Fruit fly (Drosophila melanogaster): ENCODE data around the gene Spn.
A peak's percentile ranks its signal among the peaks of the same experiment; 100 is the strongest.

Spn gene

dm6 chr3L:2466411-2467015 is 87.6 kb downstream of the Spn start (continued):
- TF ChIP-seq slbo (GFP tag; IDR thresholded peaks at IDR 0.05): peak; percentile 22; the same call in 1 of the 2 replicates
- peak; percentile 68 for TF ChIP-seq unc-4 (GFP tag; IDR thresholded peaks at IDR 0.05; ENCODE audit: partially characterized antibody)
- no peak for TF ChIP-seq Awh (GFP tag; IDR thresholded peaks at IDR 0.05)
- TF ChIP-seq pzg (GFP tag; optimal IDR thresholded peaks at IDR 0.05): peak; percentile 93
- TF ChIP-seq esg (GFP tag; conservative IDR thresholded peaks at IDR 0.05): no peak
- peak in 1 of 2 experiments; percentile 35 for TF ChIP-seq Eip74EF (GFP tag; optimal IDR thresholded peaks at IDR 0.05)
- TF ChIP-seq CG31388 (GFP tag; optimal IDR thresholded peaks at IDR 0.05): no peak
- TF ChIP-seq zf30C (GFP tag; optimal IDR thresholded peaks at IDR 0.05): peak; percentile 29
- TF ChIP-seq ato (GFP tag; IDR thresholded peaks at IDR 0.05; ENCODE audit: partially characterized antibody): 0 out of 2 replicates have a peak, but pooled peaks have one; percentile 25
- peak in 1 of 2 experiments; percentile 66 for TF ChIP-seq Pdp1 (GFP tag; optimal IDR thresholded peaks at IDR 0.05)
- TF ChIP-seq CG11456 (GFP tag; IDR thresholded peaks at IDR 0.05): peak; percentile 70; the same call in 1 of the 3 replicates
- TF ChIP-seq Deaf1 (tag; optimal IDR thresholded peaks at IDR 0.05): peak; percentile 49
- TF ChIP-seq danr (GFP tag; IDR thresholded peaks at IDR 0.05): no peak
- TF ChIP-seq p53 (GFP tag; optimal IDR thresholded peaks at IDR 0.05): peak; percentile 17
- no peak for TF ChIP-seq Lpt (GFP tag; optimal IDR thresholded peaks at IDR 0.05)
- TF ChIP-seq ash1 (GFP tag; optimal IDR thresholded peaks at IDR 0.05): no peak
- no peak for TF ChIP-seq CG3726 (GFP tag; IDR thresholded peaks at IDR 0.05)
- no peak for TF ChIP-seq CG7556 (GFP tag; optimal IDR thresholded peaks at IDR 0.05)
- TF ChIP-seq CG12942 (GFP tag; optimal IDR thresholded peaks at IDR 0.05): no peak
- TF ChIP-seq CG13624 (GFP tag; optimal IDR thresholded peaks at IDR 0.05): peak; percentile 68
- TF ChIP-seq Hr3 (GFP tag; optimal IDR thresholded peaks at IDR 0.05): no peak
- TF ChIP-seq Dip3 (GFP tag; optimal IDR thresholded peaks at IDR 0.05): no peak
- no peak; the same call in 1 of the 2 replicates for TF ChIP-seq Xrp1 (GFP tag; IDR thresholded peaks at IDR 0.05)
- TF ChIP-seq CG42726 (GFP tag; IDR thresholded peaks at IDR 0.05; ENCODE audit: partially characterized antibody): peak; percentile 55; the same call in 1 of the 2 replicates
- peak; percentile 90 for TF ChIP-seq CG17385 (GFP tag; optimal IDR thresholded peaks at IDR 0.05)
- no peak for TF ChIP-seq CG4820 (GFP tag; optimal IDR thresholded peaks at IDR 0.05)
- TF ChIP-seq CG10462 (GFP tag; optimal IDR thresholded peaks at IDR 0.05): no peak
- no peak for TF ChIP-seq sima (GFP tag; optimal IDR thresholded peaks at IDR 0.05)
- peak; percentile 34 for TF ChIP-seq CHES-1-like (GFP tag; optimal IDR thresholded peaks at IDR 0.05)
- no peak for TF ChIP-seq CG4854 (GFP tag; optimal IDR thresholded peaks at IDR 0.05)
- peak; percentile 51 for TF ChIP-seq bbx (GFP tag; IDR thresholded peaks at IDR 0.05; ENCODE audit: partially characterized antibody)
- TF ChIP-seq phol (tag; optimal IDR thresholded peaks at IDR 0.05): peak; percentile 27
- peak; percentile 13; the same call in 1 of the 3 replicates for TF ChIP-seq tgo (GFP tag; IDR thresholded peaks at IDR 0.05)
- peak; percentile 98 for TF ChIP-seq CTCF (GFP tag; optimal IDR thresholded peaks at IDR 0.05)
- peak; percentile 72 for TF ChIP-seq sd (tag; optimal IDR thresholded peaks at IDR 0.05)
- peak; percentile 72 for TF ChIP-seq HmgZ (tag; optimal IDR thresholded peaks at IDR 0.05)
- peak; percentile 35 to 46 for TF ChIP-seq dpn (GFP tag; optimal IDR thresholded peaks at IDR 0.05)
- TF ChIP-seq Med (GFP tag): peak; percentile 92
- TF ChIP-seq peb (GFP tag; IDR thresholded peaks at IDR 0.05): no peak
- peak; percentile 80 for TF ChIP-seq CG34376 (GFP tag; optimal IDR thresholded peaks at IDR 0.05)
- TF ChIP-seq gcm (GFP tag; optimal IDR thresholded peaks at IDR 0.05): peak; percentile 29
- TF ChIP-seq CG8765 (GFP tag; IDR thresholded peaks at IDR 0.05): peak; percentile 10; the same call in 1 of the 2 replicates
- TF ChIP-seq CG9876 (GFP tag; optimal IDR thresholded peaks at IDR 0.05): peak; percentile 33
- TF ChIP-seq Six4 (GFP tag; optimal IDR thresholded peaks at IDR 0.05): no peak
- TF ChIP-seq lilli (GFP tag; optimal IDR thresholded peaks at IDR 0.05): peak; percentile 37
- no peak for TF ChIP-seq CG9215 (GFP tag; IDR thresholded peaks at IDR 0.05)
- TF ChIP-seq CG43689 (GFP tag; IDR thresholded peaks at IDR 0.05): no peak
- peak in 1 of 3 experiments; percentile 96 for TF ChIP-seq Stat92E (GFP tag; optimal IDR thresholded peaks at IDR 0.05)
- no peak for TF ChIP-seq wor (GFP tag; IDR thresholded peaks at IDR 0.05)
- TF ChIP-seq ro (GFP tag; IDR thresholded peaks at IDR 0.05): no peak
